Worm (Caenorhabditis elegans) whole organism, L2 larva: ENCODE data around the gene H06A10.1.
A peak's percentile ranks its signal among the peaks of the same experiment; 100 is the strongest.

ENCODE experiments used
- C34F6.9 ChIP-seq: fragments of 150-350 bp; optimal IDR thresholded peaks from 2 replicates; lab custom pipeline; 2014; ENCODE audit warnings: missing biosample characterization, missing genetic modification characterization
- F13H6.1 ChIP-seq: sonication (generic microtip); optimal IDR thresholded peaks from 2 replicates; lab custom pipeline; 2016; ENCODE audit warnings: missing genetic modification characterization, missing compliant biosample characterization
- R02D3.7 ChIP-seq: fragments of 150-350 bp; optimal IDR thresholded peaks from 2 replicates; lab custom pipeline; 2014; ENCODE audit warnings: missing biosample characterization, missing genetic modification characterization
- Y55F3AM.14 ChIP-seq: fragments of 200-800 bp; sonication (Bioruptor generic); optimal IDR thresholded peaks from 2 replicates; lab custom pipeline; 2018; ENCODE audit warnings: mild to moderate bottlenecking, missing genetic modification characterization, missing compliant biosample characterization
- ZK546.5 ChIP-seq: sonication (generic microtip); optimal IDR thresholded peaks from 2 replicates; lab custom pipeline; 2017; ENCODE audit warnings: missing biosample characterization, missing genetic modification characterization
- alr-1 ChIP-seq: fragments of 150-350 bp; optimal IDR thresholded peaks from 2 replicates; lab custom pipeline; 2014; ENCODE audit warnings: missing biosample characterization, missing genetic modification characterization
- aly-2 ChIP-seq: fragments of 150-350 bp; optimal IDR thresholded peaks from 2 replicates; lab custom pipeline; 2014; ENCODE audit warnings: missing biosample characterization, missing genetic modification characterization
- ama-1 ChIP-seq: fragments of 150-350 bp; optimal IDR thresholded peaks from 2 replicates; lab custom pipeline; 2018; ENCODE audit warnings: inconsistent platforms
- blmp-1 ChIP-seq: sonication (generic microtip); optimal IDR thresholded peaks from 2 replicates; lab custom pipeline; 2017; ENCODE audit warnings: missing genetic modification characterization, mild to moderate bottlenecking, missing compliant biosample characterization, antibody characterized with exemption, moderate library complexity; ENCODE audit not compliant: insufficient read depth
- ceh-16 ChIP-seq: fragments of 150-350 bp; optimal IDR thresholded peaks from 2 replicates; lab custom pipeline; 2014; ENCODE audit warnings: missing biosample characterization, missing genetic modification characterization
- ceh-82 ChIP-seq: fragments of 150-350 bp; optimal IDR thresholded peaks from 2 replicates; lab custom pipeline; 2014; ENCODE audit warnings: missing biosample characterization, missing genetic modification characterization
- crh-2 ChIP-seq: sonication (generic microtip); optimal IDR thresholded peaks from 2 replicates; lab custom pipeline; 2017; ENCODE audit warnings: missing biosample characterization, missing genetic modification characterization
- dmd-4 ChIP-seq: sonication (generic microtip); optimal IDR thresholded peaks from 2 replicates; lab custom pipeline; 2017; ENCODE audit warnings: missing biosample characterization, missing genetic modification characterization
- egl-27 ChIP-seq: sonication (generic microtip); optimal IDR thresholded peaks from 3 replicates; lab custom pipeline; 2017; ENCODE audit warnings: missing biosample characterization, missing genetic modification reagents, missing genetic modification characterization
- elt-1 ChIP-seq: fragments of 150-350 bp; optimal IDR thresholded peaks from 2 replicates; lab custom pipeline; 2014; ENCODE audit warnings: missing biosample characterization, missing genetic modification characterization
- elt-3 ChIP-seq: sonication (generic microtip); optimal IDR thresholded peaks from 2 replicates; lab custom pipeline; 2017; ENCODE audit warnings: missing biosample characterization, missing genetic modification characterization
- gmeb-1 ChIP-seq: fragments of 150-350 bp; optimal IDR thresholded peaks from 2 replicates; lab custom pipeline; 2014; ENCODE audit warnings: missing biosample characterization, missing genetic modification characterization
- lin-13 ChIP-seq: fragments of 150-350 bp; optimal IDR thresholded peaks from 2 replicates; lab custom pipeline; 2014; ENCODE audit warnings: missing biosample characterization, missing genetic modification reagents, missing genetic modification characterization
- lin-39 ChIP-seq: fragments of 150-350 bp; optimal IDR thresholded peaks from 2 replicates; lab custom pipeline; 2014; ENCODE audit warnings: missing biosample characterization, missing genetic modification reagents, missing genetic modification characterization
- lsy-2 ChIP-seq, 2 experiments: fragments of 150-350 bp in 1 of 2; sonication (generic microtip) in 1 of 2; optimal IDR thresholded peaks; 2 replicates each; lab custom pipeline; 2014 to 2017; ENCODE audit warnings: missing biosample characterization in 2 of 2, missing genetic modification characterization in 2 of 2
- mdl-1 ChIP-seq, 2 experiments: fragments of 150-350 bp in 1 of 2; sonication (generic microtip) in 1 of 2; optimal IDR thresholded peaks; 2 replicates each; lab custom pipeline; 2017; ENCODE audit warnings: missing biosample characterization in 2 of 2, missing genetic modification characterization in 2 of 2
- nhr-10 ChIP-seq: sonication (generic microtip); optimal IDR thresholded peaks from 2 replicates; lab custom pipeline; 2017; ENCODE audit warnings: missing biosample characterization, missing genetic modification characterization
- nhr-129 ChIP-seq: fragments of 150-350 bp; optimal IDR thresholded peaks from 2 replicates; lab custom pipeline; 2014; ENCODE audit warnings: missing biosample characterization, missing genetic modification characterization
- nhr-21 ChIP-seq: fragments of 150-350 bp; optimal IDR thresholded peaks from 2 replicates; lab custom pipeline; 2014; ENCODE audit warnings: missing biosample characterization, missing genetic modification characterization
- nhr-23 ChIP-seq: fragments of 150-350 bp; optimal IDR thresholded peaks from 2 replicates; lab custom pipeline; 2014; ENCODE audit warnings: missing biosample characterization, missing genetic modification reagents, missing genetic modification characterization
- nhr-25 ChIP-seq: fragments of 150-350 bp; sonication (generic microtip); optimal IDR thresholded peaks from 3 replicates; lab custom pipeline; 2014; ENCODE audit warnings: missing biosample characterization, missing genetic modification characterization
- nhr-77 ChIP-seq: fragments of 150-350 bp; optimal IDR thresholded peaks from 2 replicates; lab custom pipeline; 2014; ENCODE audit warnings: missing biosample characterization, missing genetic modification characterization
- sem-4 ChIP-seq: fragments of 150-350 bp; optimal IDR thresholded peaks from 2 replicates; lab custom pipeline; 2014; ENCODE audit warnings: missing biosample characterization, missing genetic modification reagents, missing genetic modification characterization
- skn-1 ChIP-seq: sonication (generic microtip); optimal IDR thresholded peaks from 2 replicates; lab custom pipeline; 2017; ENCODE audit warnings: missing biosample characterization, missing genetic modification characterization
- sma-3 ChIP-seq: sonication (generic microtip); optimal IDR thresholded peaks from 2 replicates; lab custom pipeline; 2016; ENCODE audit warnings: missing genetic modification reagents, missing genetic modification characterization, missing compliant biosample characterization
- sma-9 ChIP-seq, 2 experiments: fragments of 150-350 bp in 1 of 2; sonication (generic microtip) in 1 of 2; optimal IDR thresholded peaks; 2 replicates each; lab custom pipeline; 2014 to 2016; ENCODE audit warnings: missing genetic modification characterization in 2 of 2, mild to moderate bottlenecking in 1 of 2, missing biosample characterization in 1 of 2, missing compliant biosample characterization in 1 of 2, missing genetic modification reagents in 1 of 2, moderate library complexity in 1 of 2
- snpc-4 ChIP-seq: fragments of 150-350 bp; optimal IDR thresholded peaks from 2 replicates; lab custom pipeline; 2014; ENCODE audit warnings: missing biosample characterization, missing genetic modification characterization
- unc-55 ChIP-seq: fragments of 150-350 bp; sonication (generic microtip); optimal IDR thresholded peaks from 3 replicates; lab custom pipeline; 2014; ENCODE audit warnings: missing biosample characterization, missing genetic modification reagents, missing genetic modification characterization
- unc-62 ChIP-seq: fragments of 150-350 bp; optimal IDR thresholded peaks from 2 replicates; lab custom pipeline; 2014; ENCODE audit warnings: missing biosample characterization, missing genetic modification reagents, missing genetic modification characterization
- zag-1 ChIP-seq: fragments of 150-350 bp; optimal IDR thresholded peaks from 2 replicates; lab custom pipeline; 2014; ENCODE audit warnings: missing biosample characterization, missing genetic modification characterization
- ztf-1 ChIP-seq: fragments of 200-800 bp; sonication (Bioruptor generic); conservative IDR thresholded peaks from 2 replicates; pipeline ENCODE4 v1.3.6; 2022; ENCODE audit warnings: missing genetic modification characterization, missing compliant biosample characterization
- ztf-11 ChIP-seq: sonication (generic microtip); optimal IDR thresholded peaks from 2 replicates; lab custom pipeline; 2017; ENCODE audit warnings: missing biosample characterization, missing genetic modification characterization
- ztf-4 ChIP-seq: fragments of 150-350 bp; optimal IDR thresholded peaks from 2 replicates; lab custom pipeline; 2014; ENCODE audit warnings: missing biosample characterization, missing genetic modification characterization

The H06A10.1 gene

ce11 chrX:13542757-13543156 lies 35.4 kb downstream of the H06A10.1 start:
- TF ChIP-seq crh-2 (tag; lab: Kevin White, UChicago) = peak; percentile 17
- no peak for TF ChIP-seq R02D3.7
- TF ChIP-seq sma-9 (GFP tag; optimal IDR thresholded peaks at IDR 0.05; lab: Kevin White, UChicago) = peak; percentile 51
- no peak for TF ChIP-seq sma-9 (tag; optimal IDR thresholded peaks at IDR 0.05; lab: Kevin White, UChicago)
- TF ChIP-seq lsy-2 (tag; optimal IDR thresholded peaks at IDR 0.05; lab: Kevin White, UChicago) = peak in 1 of 2 experiments; percentile 33
- peak; percentile 26 for TF ChIP-seq lin-13 (GFP tag; lab: Kevin White, UChicago)
- no peak for TF ChIP-seq nhr-25
- TF ChIP-seq Y55F3AM.14 (GFP tag; lab: Kevin White, UChicago) = peak; percentile 29
- no peak for TF ChIP-seq elt-3 (tag; lab: Kevin White, UChicago)
- TF ChIP-seq nhr-77 = no peak
- TF ChIP-seq ztf-4 (tag; lab: Kevin White, UChicago) = peak; percentile 38
- TF ChIP-seq unc-62 (GFP tag; lab: Kevin White, UChicago) = no peak
- peak; percentile 31 for TF ChIP-seq blmp-1 (tag; lab: Kevin White, UChicago)
- peak; percentile 12 for TF ChIP-seq sem-4
- TF ChIP-seq nhr-129 = peak; percentile 10
- no peak for TF ChIP-seq alr-1 (tag; lab: Kevin White, UChicago)
- TF ChIP-seq dmd-4 (tag; lab: Kevin White, UChicago) = no peak
- TF ChIP-seq ama-1 (lab: Kevin White, UChicago) = peak; percentile 26
- no peak for TF ChIP-seq snpc-4 (tag; lab: Kevin White, UChicago)
- TF ChIP-seq unc-55 (GFP tag; lab: Kevin White, UChicago) = peak; percentile 37
- peak; percentile 56 for TF ChIP-seq C34F6.9 (tag; lab: Kevin White, UChicago)
- no peak for TF ChIP-seq nhr-23 (tag; lab: Kevin White, UChicago)

DNA sequence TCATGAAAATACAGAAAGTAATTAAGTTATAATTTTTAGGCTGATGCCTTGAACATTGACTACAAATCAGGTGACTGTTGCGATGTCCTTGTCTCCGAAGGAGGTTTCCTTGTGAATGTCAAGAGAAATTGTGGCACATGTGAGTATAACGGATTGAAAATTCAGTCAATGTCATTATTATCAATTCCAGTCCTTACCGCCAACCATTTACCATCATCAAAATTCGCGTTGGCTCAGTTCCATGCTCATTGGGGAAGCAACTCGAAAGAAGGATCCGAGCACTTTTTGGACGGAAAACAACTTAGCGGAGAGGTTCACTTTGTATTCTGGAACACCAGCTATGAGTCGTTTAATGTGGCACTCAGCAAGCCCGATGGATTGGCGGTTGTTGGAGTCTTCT lies 36.0 kb downstream of the H06A10.1 start:
- no peak for TF ChIP-seq snpc-4 (tag; lab: Kevin White, UChicago)
- TF ChIP-seq nhr-10 (tag; lab: Kevin White, UChicago) = no peak
- no peak for TF ChIP-seq ceh-16 (tag; lab: Kevin White, UChicago)
- TF ChIP-seq elt-1 = no peak
- TF ChIP-seq egl-27 (tag; lab: Kevin White, UChicago) = no peak
- no peak for TF ChIP-seq ztf-1 (GFP tag; lab: Robert Waterston, UW)
- TF ChIP-seq ZK546.5 (tag; lab: Kevin White, UChicago) = no peak
- no peak for TF ChIP-seq C34F6.9 (tag; lab: Kevin White, UChicago)
- no peak for TF ChIP-seq gmeb-1 (tag; lab: Kevin White, UChicago)
- no peak for TF ChIP-seq nhr-77
- TF ChIP-seq sma-3 (GFP tag; lab: Kevin White, UChicago) = no peak
- no peak for TF ChIP-seq aly-2 (tag; lab: Kevin White, UChicago)
- no peak for TF ChIP-seq nhr-129
- no peak for TF ChIP-seq mdl-1 (tag; optimal IDR thresholded peaks at IDR 0.05; lab: Kevin White, UChicago)
- TF ChIP-seq, all 48 proteins: peak for 0

- TF ChIP-seq nhr-21 (tag; lab: Kevin White, UChicago) (peak; percentile 60), unc-55 (GFP tag; lab: Kevin White, UChicago) (peak; percentile 81), nhr-77 (no peak), ceh-82 (tag; lab: Kevin White, UChicago) (no peak), nhr-25 (peak; percentile 2), lin-13 (GFP tag; lab: Kevin White, UChicago) (no peak), skn-1 (tag; lab: Kevin White, UChicago) (no peak), gmeb-1 (tag; lab: Kevin White, UChicago) (no peak), ztf-1 (GFP tag; lab: Robert Waterston, UW) (no peak), ztf-4 (tag; lab: Kevin White, UChicago) (no peak), egl-27 (tag; lab: Kevin White, UChicago) (no peak), ama-1 (lab: Kevin White, UChicago) (peak; percentile 78), crh-2 (tag; lab: Kevin White, UChicago) (peak; percentile 3)
These were observed 37.2 kb downstream of the H06A10.1 start for ce11 chrX:13544544-13545021.

ce11 chrX:13550890-13551289 lies 43.6 kb downstream of the H06A10.1 start, which contains the start of gene odr-1:
Gene odr-1, minus strand, starts transcription at chrX:13550990.
- TF ChIP-seq elt-1 (no peak), ztf-11 (no peak), F13H6.1 (tag; lab: Kevin White, UChicago) (no peak), zag-1 (tag; lab: Kevin White, UChicago) (no peak), lin-39 (tag; lab: Kevin White, UChicago) (no peak), Y55F3AM.14 (GFP tag; lab: Kevin White, UChicago) (no peak), unc-55 (GFP tag; lab: Kevin White, UChicago) (no peak), ZK546.5 (tag; lab: Kevin White, UChicago) (no peak), ceh-82 (tag; lab: Kevin White, UChicago) (no peak), C34F6.9 (tag; lab: Kevin White, UChicago) (no peak), sem-4 (no peak)
- TF ChIP-seq, all 48 proteins: peak for 0
